Fruit fly (Drosophila melanogaster): ENCODE results near the gene CG2663.

CG2663 gene

dm6 chr3R:5403963-5404362 lies at the start of gene CG2663:
TSS of gene CG2663 (minus strand) at chr3R:5404135.
- no peak for TF ChIP-seq CG17801 (GFP tag; optimal IDR thresholded peaks at IDR 0.05; ENCODE audit: partially characterized antibody)

- no peak for TF ChIP-seq CG17801 (GFP tag; optimal IDR thresholded peaks at IDR 0.05; ENCODE audit: partially characterized antibody)
These were observed 34.8 kb upstream of the CG2663 start for dm6 chr3R:5438750-5439149.

dm6 chr3R:5429786-5430185 lies 25.9 kb upstream of the CG2663 start:
- no peak for TF ChIP-seq CG17801 (GFP tag; optimal IDR thresholded peaks at IDR 0.05; ENCODE audit: partially characterized antibody)

dm6 chr3R:5427157-5427556 lies 23.2 kb upstream of the CG2663 start, which contains the start of gene CG12147:
TSS of gene CG12147 (minus strand) at chr3R:5427257.
- TF ChIP-seq CG17801 (GFP tag; optimal IDR thresholded peaks at IDR 0.05; ENCODE audit: partially characterized antibody): no peak

- TF ChIP-seq CG17801 (GFP tag; optimal IDR thresholded peaks at IDR 0.05; ENCODE audit: partially characterized antibody): no peak
These were observed 18.2 kb upstream of the CG2663 start for dm6 chr3R:5422123-5422522.

- no peak for TF ChIP-seq CG17801 (GFP tag; optimal IDR thresholded peaks at IDR 0.05; ENCODE audit: partially characterized antibody)
These were observed 16.5 kb upstream of the CG2663 start for dm6 chr3R:5420454-5420853.

- TF ChIP-seq CG17801 (GFP tag; optimal IDR thresholded peaks at IDR 0.05; ENCODE audit: partially characterized antibody): no peak
These were observed 10.3 kb upstream of the CG2663 start, which contains the start of gene CG14669 for dm6 chr3R:5414147-5414748. TSS of gene CG14669 (plus strand) at chr3R:5414527.

- no peak for TF ChIP-seq CG17801 (GFP tag; optimal IDR thresholded peaks at IDR 0.05; ENCODE audit: partially characterized antibody)
These were observed 9.1 kb upstream of the CG2663 start for dm6 chr3R:5412987-5413386.

dm6 chr3R:5412306-5412705 lies 8.4 kb upstream of the CG2663 start, which contains the start of gene Orco:
TSS of gene Orco (minus strand) at chr3R:5412406.
- TF ChIP-seq CG17801 (GFP tag; optimal IDR thresholded peaks at IDR 0.05; ENCODE audit: partially characterized antibody): no peak

dm6 chr3R:5399096-5399495 lies 4.8 kb downstream of the CG2663 start, which contains the start of gene Or83a:
TSS of gene Or83a (minus strand) at chr3R:5399196.
- no peak for TF ChIP-seq CG17801 (GFP tag; optimal IDR thresholded peaks at IDR 0.05; ENCODE audit: partially characterized antibody)

- no peak for TF ChIP-seq CG17801 (GFP tag; optimal IDR thresholded peaks at IDR 0.05; ENCODE audit: partially characterized antibody)
These were observed 8.7 kb downstream of the CG2663 start for dm6 chr3R:5395210-5395609.

- peak; percentile 39 for TF ChIP-seq CG17801 (GFP tag; optimal IDR thresholded peaks at IDR 0.05; ENCODE audit: partially characterized antibody)
These were observed 10.1 kb downstream of the CG2663 start, which contains the start of gene CG1172 for dm6 chr3R:5393742-5394391. TSS of gene CG1172 (plus strand) at chr3R:5393922.

- TF ChIP-seq CG17801 (GFP tag; optimal IDR thresholded peaks at IDR 0.05; ENCODE audit: partially characterized antibody): no peak
These were observed 11.3 kb downstream of the CG2663 start, which contains the start of gene kkv for dm6 chr3R:5392621-5393020. TSS of gene kkv (minus strand) at chr3R:5392866.

- no peak for TF ChIP-seq CG17801 (GFP tag; optimal IDR thresholded peaks at IDR 0.05; ENCODE audit: partially characterized antibody)
These were observed 11.9 kb downstream of the CG2663 start for dm6 chr3R:5392033-5392432.

dm6 chr3R:5390095-5390663 lies 13.8 kb downstream of the CG2663 start:
- no peak for TF ChIP-seq CG17801 (GFP tag; optimal IDR thresholded peaks at IDR 0.05; ENCODE audit: partially characterized antibody)

- TF ChIP-seq CG17801 (GFP tag; optimal IDR thresholded peaks at IDR 0.05; ENCODE audit: partially characterized antibody): no peak
These were observed 14.5 kb downstream of the CG2663 start for dm6 chr3R:5389435-5389834.

Data from ovary, adult (tissue).